Worm (Caenorhabditis elegans): ENCODE data around the gene C47D12.2.

DNA sequence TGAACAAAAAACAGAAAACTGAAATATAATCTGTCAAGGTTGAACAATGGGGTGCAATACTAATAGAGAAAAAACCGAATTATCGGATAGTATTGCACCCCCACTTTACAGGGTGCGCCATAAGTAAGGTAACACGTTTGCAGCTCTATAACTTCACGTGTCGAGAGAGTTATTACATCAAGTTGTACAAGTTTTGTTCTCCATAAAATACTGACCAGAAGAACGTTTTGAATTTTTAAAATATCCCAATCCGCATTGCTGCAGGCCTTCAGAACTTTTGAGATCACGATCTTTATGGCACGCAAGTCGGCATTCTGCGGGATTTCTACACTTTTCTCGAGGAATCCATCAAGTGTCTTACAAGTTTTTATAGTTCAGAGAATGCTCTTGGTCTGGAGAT lies 38.3 kb upstream of the C47D12.2 start:
- TF ChIP-seq nhr-11 (tag; optimal IDR thresholded peaks at IDR 0.05) (no peak), lsy-2 (tag; optimal IDR thresholded peaks at IDR 0.05) (no peak), snpc-1.2 (GFP tag; IDR thresholded peaks at IDR 0.05) (no peak), nhr-237 (tag; optimal IDR thresholded peaks at IDR 0.05) (no peak), fos-1 (tag; optimal IDR thresholded peaks at IDR 0.05) (no peak), snpc-4 (tag; optimal IDR thresholded peaks at IDR 0.05) (no peak), madf-5 (GFP tag; IDR thresholded peaks at IDR 0.05) (no peak), nhr-48 (tag; optimal IDR thresholded peaks at IDR 0.05) (no peak), daf-19 (GFP tag; conservative IDR thresholded peaks at IDR 0.05) (no peak), egl-27 (tag; optimal IDR thresholded peaks at IDR 0.05) (no peak), lin-39 (tag; optimal IDR thresholded peaks at IDR 0.05) (no peak)
